Fruit fly (Drosophila melanogaster) whole organism, embryonic: Measurements from ENCODE around the gene CG6966.

Source experiments
- Aef1 ChIP-seq: fragments of 200-800 bp; sonication (Bioruptor generic); IDR thresholded peaks from 3 replicates; pipeline ENCODE4 v1.3.6; 2022; ENCODE audit warnings: missing biosample characterization, missing genetic modification characterization
- Awh ChIP-seq: fragments of 200-800 bp; sonication (Bioruptor generic); IDR thresholded peaks from 2 replicates; pipeline ENCODE4, ENCODE4 v1.3.6; 2022; ENCODE audit warnings: missing biosample characterization, missing genetic modification characterization
- CG10209 ChIP-seq: fragments of 200-800 bp; sonication (Bioruptor generic); optimal IDR thresholded peaks from 3 replicates; lab custom pipeline; 2017; ENCODE audit warnings: missing biosample characterization, mild to moderate bottlenecking, missing genetic modification characterization, missing genetic modification reagents
- CG11504 ChIP-seq: fragments of 200-800 bp; sonication (Bioruptor generic); optimal IDR thresholded peaks from 3 replicates; lab custom pipeline; 2019; ENCODE audit warnings: missing biosample characterization, mild to moderate bottlenecking, missing genetic modification characterization, moderate library complexity
- CG11696 ChIP-seq: fragments of 200-800 bp; sonication (Bioruptor generic); IDR thresholded peaks from 2 replicates; pipeline ENCODE4 v1.3.6; 2022; ENCODE audit warnings: missing biosample characterization, missing genetic modification characterization
- CG12236 ChIP-seq: fragments of 200-800 bp; sonication (Bioruptor generic); optimal IDR thresholded peaks from 2 replicates; lab custom pipeline; 2016; ENCODE audit warnings: missing biosample characterization, missing genetic modification characterization
- CG13894 ChIP-seq: fragments of 200-800 bp; sonication (Bioruptor generic); optimal IDR thresholded peaks from 3 replicates; lab custom pipeline; 2018; ENCODE audit warnings: missing biosample characterization, mild to moderate bottlenecking, missing genetic modification characterization, moderate library complexity
- CG15601 ChIP-seq: fragments of 200-800 bp; sonication (Bioruptor generic); optimal IDR thresholded peaks from 3 replicates; lab custom pipeline; 2019; ENCODE audit warnings: missing biosample characterization, mild to moderate bottlenecking, missing genetic modification characterization, moderate library complexity
- CG16813 ChIP-seq: fragments of 200-800 bp; sonication (Bioruptor generic); IDR thresholded peaks from 3 replicates; pipeline ENCODE4 v1.3.6; 2022; ENCODE audit warnings: missing biosample characterization, missing genetic modification characterization; ENCODE audit not compliant: partially characterized antibody
- CG17328 ChIP-seq: fragments of 200-800 bp; sonication (Bioruptor generic); IDR thresholded peaks from 2 replicates; pipeline ENCODE4 v1.3.6; 2022; ENCODE audit warnings: missing biosample characterization, missing genetic modification characterization
- CG18599 ChIP-seq: fragments of 200-800 bp; sonication (Bioruptor generic); optimal IDR thresholded peaks from 3 replicates; lab custom pipeline; 2017; ENCODE audit warnings: missing biosample characterization, missing genetic modification characterization, mild to moderate bottlenecking, moderate library complexity, missing genetic modification reagents
- CG18619 ChIP-seq: fragments of 200-800 bp; sonication (Bioruptor generic); optimal IDR thresholded peaks from 3 replicates; lab custom pipeline; 2017; ENCODE audit warnings: missing biosample characterization, mild to moderate bottlenecking, missing genetic modification characterization
- CG3281 ChIP-seq: fragments of 200-800 bp; sonication (Bioruptor generic); optimal IDR thresholded peaks from 3 replicates; lab custom pipeline; 2017; ENCODE audit warnings: missing biosample characterization, mild to moderate bottlenecking, missing genetic modification characterization
- CG34422 ChIP-seq: fragments of 200-800 bp; sonication (Bioruptor generic); IDR thresholded peaks from 3 replicates; pipeline ENCODE4 v1.3.6; 2022; ENCODE audit warnings: missing biosample characterization, missing genetic modification characterization
- CG4617 ChIP-seq: fragments of 200-800 bp; sonication (Bioruptor generic); optimal IDR thresholded peaks from 3 replicates; lab custom pipeline; 2016; ENCODE audit warnings: missing biosample characterization, missing genetic modification characterization, borderline replicate concordance
- CG7357 ChIP-seq: fragments of 200-800 bp; sonication (Bioruptor generic); IDR thresholded peaks from 3 replicates; pipeline ENCODE4 v1.3.6; 2022; ENCODE audit warnings: missing biosample characterization, missing genetic modification characterization
- CG8388 ChIP-seq: fragments of 200-800 bp; sonication (Bioruptor generic); optimal IDR thresholded peaks from 2 replicates; lab custom pipeline; 2019; ENCODE audit warnings: missing biosample characterization, mild to moderate bottlenecking, missing genetic modification characterization, moderate library complexity
- CG9727 ChIP-seq: fragments of 200-800 bp; sonication (Bioruptor generic); optimal IDR thresholded peaks from 3 replicates; lab custom pipeline; 2017; ENCODE audit warnings: missing biosample characterization, mild to moderate bottlenecking, missing genetic modification characterization
- D19B ChIP-seq: fragments of 200-800 bp; sonication (Bioruptor generic); optimal IDR thresholded peaks from 2 replicates; lab custom pipeline; 2017; ENCODE audit warnings: missing biosample characterization, mild to moderate bottlenecking, missing genetic modification characterization
- E2f2 ChIP-seq: fragments of 200-800 bp; sonication (Bioruptor generic); IDR thresholded peaks from 2 replicates; pipeline ENCODE4 v1.3.6; 2022; ENCODE audit warnings: missing biosample characterization, missing genetic modification characterization
- Max ChIP-seq: fragments of 200-800 bp; sonication (Bioruptor generic); optimal IDR thresholded peaks from 2 replicates; lab custom pipeline; 2016; ENCODE audit warnings: missing biosample characterization, mild to moderate bottlenecking, missing genetic modification characterization
- Myb ChIP-seq: fragments of 200-800 bp; sonication (Bioruptor generic); optimal IDR thresholded peaks from 2 replicates; lab custom pipeline; 2016; ENCODE audit warnings: missing biosample characterization, missing genetic modification characterization
- NK7.1 ChIP-seq: fragments of 200-800 bp; sonication (Bioruptor generic); optimal IDR thresholded peaks from 3 replicates; lab custom pipeline; 2016; ENCODE audit warnings: missing biosample characterization, missing genetic modification characterization
- Opbp ChIP-seq: fragments of 200-800 bp; sonication (Bioruptor generic); IDR thresholded peaks from 3 replicates; pipeline ENCODE4 v1.3.6; 2022; ENCODE audit warnings: missing biosample characterization, missing genetic modification characterization; ENCODE audit not compliant: partially characterized antibody
- Sry-δ ChIP-seq: fragments of 200-800 bp; sonication (Bioruptor generic); optimal IDR thresholded peaks from 2 replicates; lab custom pipeline; 2016; ENCODE audit warnings: missing biosample characterization, missing genetic modification characterization
- Tbp ChIP-seq: fragments of >200 bp; optimal IDR thresholded peaks from 2 replicates; lab custom pipeline; 2018; ENCODE audit warnings: missing biosample characterization, missing genetic modification characterization
- Xbp1 ChIP-seq: fragments of 200-800 bp; sonication (Bioruptor generic); optimal IDR thresholded peaks from 3 replicates; lab custom pipeline; 2016; ENCODE audit warnings: missing biosample characterization, mild to moderate bottlenecking, missing genetic modification characterization
- bowl ChIP-seq: fragments of 200-800 bp; sonication (Bioruptor generic); IDR thresholded peaks from 2 replicates; pipeline ENCODE4 v1.3.6; 2022; ENCODE audit warnings: missing biosample characterization, missing genetic modification characterization
- bsh ChIP-seq, 2 experiments: fragments of 200-800 bp; sonication (Bioruptor generic); optimal IDR thresholded peaks; 2 replicates each; lab custom pipeline; 2017 to 2018; ENCODE audit warnings: mild to moderate bottlenecking in 2 of 2, missing biosample characterization in 2 of 2, missing genetic modification characterization in 2 of 2, moderate library complexity in 1 of 2
- chn ChIP-seq: fragments of 200-800 bp; sonication (Bioruptor generic); optimal IDR thresholded peaks from 2 replicates; lab custom pipeline; 2016; ENCODE audit warnings: missing biosample characterization, missing genetic modification characterization
- dimm ChIP-seq: fragments of 200-800 bp; sonication (Bioruptor generic); IDR thresholded peaks from 2 replicates; pipeline ENCODE4 v1.3.6; 2022; ENCODE audit warnings: missing biosample characterization, missing genetic modification characterization
- ftz-f1 ChIP-seq: fragments of 200-800 bp; sonication (Bioruptor generic); optimal IDR thresholded peaks from 2 replicates; lab custom pipeline; 2016; ENCODE audit warnings: missing biosample characterization, missing genetic modification characterization
- gcm ChIP-seq: fragments of 200-800 bp; sonication (Bioruptor generic); optimal IDR thresholded peaks from 2 replicates; lab custom pipeline; 2019; ENCODE audit warnings: missing biosample characterization, mild to moderate bottlenecking, missing genetic modification characterization, moderate library complexity
- gt ChIP-seq: fragments of 200-800 bp; sonication (Bioruptor generic); IDR thresholded peaks from 2 replicates; pipeline ENCODE4 v1.3.6; 2022; ENCODE audit warnings: missing biosample characterization, missing genetic modification characterization
- ham ChIP-seq: fragments of 200-800 bp; sonication (Bioruptor generic); IDR thresholded peaks from 2 replicates; pipeline ENCODE4 v1.3.6; 2022; ENCODE audit warnings: missing biosample characterization, missing genetic modification characterization
- hb ChIP-seq: fragments of 200-800 bp; sonication (Bioruptor generic); IDR thresholded peaks from 3 replicates; pipeline ENCODE4 v1.3.6; 2022; ENCODE audit warnings: missing biosample characterization, missing genetic modification characterization; ENCODE audit not compliant: partially characterized antibody
- hbn ChIP-seq: fragments of 200-800 bp; sonication (Bioruptor generic); IDR thresholded peaks from 2 replicates; pipeline ENCODE4 v1.3.6; 2022; ENCODE audit warnings: missing biosample characterization, missing genetic modification characterization; ENCODE audit not compliant: partially characterized antibody
- maf-S ChIP-seq: fragments of 200-800 bp; sonication (Bioruptor generic); optimal IDR thresholded peaks from 2 replicates; lab custom pipeline; 2016; ENCODE audit warnings: missing biosample characterization, missing genetic modification characterization
- pan ChIP-seq, 4 experiments: fragments of >200 bp in 3 of 4; fragments of 200-800 bp in 1 of 4; sonication (Bioruptor generic) in 1 of 4; optimal IDR thresholded peaks in 3 of 4; IDR thresholded peaks in 1 of 4; 2 replicates each; pipeline versions ENCODE4 v1.3.6 to Lab custom; 2017 to 2022; ENCODE audit warnings: missing biosample characterization in 2 of 4, missing genetic modification characterization in 2 of 4, mixed read lengths in 1 of 4
- peb ChIP-seq: fragments of 200-800 bp; sonication (Bioruptor generic); IDR thresholded peaks from 2 replicates; pipeline ENCODE4 v1.3.6; 2022; ENCODE audit warnings: missing biosample characterization, missing genetic modification characterization
- pfk ChIP-seq: fragments of 200-800 bp; sonication (Bioruptor generic); optimal IDR thresholded peaks from 2 replicates; lab custom pipeline; 2018; ENCODE audit warnings: missing biosample characterization, mild to moderate bottlenecking, missing genetic modification characterization, moderate library complexity
- sens ChIP-seq: fragments of 200-800 bp; sonication (Bioruptor generic); peaks from one replicate; lab custom pipeline; 2016; ENCODE audit warnings: missing biosample characterization, missing genetic modification characterization
- so ChIP-seq: fragments of 200-800 bp; sonication (Bioruptor generic); IDR thresholded peaks from 3 replicates; pipeline ENCODE4 v1.3.6; 2022; ENCODE audit warnings: missing biosample characterization, missing genetic modification characterization
- tin ChIP-seq: fragments of 200-800 bp; sonication (Bioruptor generic); optimal IDR thresholded peaks from 3 replicates; lab custom pipeline; 2016; ENCODE audit warnings: missing biosample characterization, missing genetic modification characterization
- ttk ChIP-seq: fragments of 200-800 bp; sonication (Bioruptor generic); IDR thresholded peaks from 2 replicates; pipeline ENCODE4 v2.1.2; 2022; ENCODE audit warnings: missing biosample characterization, missing genetic modification characterization
- unc-4 ChIP-seq: fragments of 200-800 bp; sonication (Bioruptor generic); IDR thresholded peaks from 2 replicates; pipeline ENCODE4 v1.3.6; 2022; ENCODE audit warnings: missing biosample characterization, missing genetic modification characterization; ENCODE audit not compliant: partially characterized antibody
- vnd ChIP-seq: fragments of 200-800 bp; sonication (Bioruptor generic); IDR thresholded peaks from 3 replicates; pipeline ENCODE4 v1.3.6; 2022; ENCODE audit warnings: missing biosample characterization, missing genetic modification characterization; ENCODE audit not compliant: partially characterized antibody

Gene CG6966

DNA sequence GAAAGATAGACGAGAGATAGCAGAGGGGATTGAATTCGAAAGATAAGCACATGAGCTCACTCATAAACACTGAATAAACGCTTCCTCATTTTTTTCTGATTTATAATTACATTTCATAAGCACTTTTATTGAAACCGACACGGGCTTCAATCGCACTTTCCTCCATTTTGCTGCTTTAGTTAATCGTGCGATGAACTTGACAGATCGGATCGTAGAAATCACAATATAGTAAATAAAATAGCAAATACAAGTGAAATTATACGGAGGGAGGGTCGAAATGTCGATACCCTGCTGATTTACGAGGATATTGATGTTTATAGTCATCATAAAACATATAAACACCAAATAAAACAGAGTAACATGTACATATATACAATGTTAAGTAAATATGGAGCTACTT, 7.2 kb downstream of the CG6966 start:
- TF ChIP-seq pfk (GFP tag; lab: Kevin White, UChicago): no peak
- no peak for TF ChIP-seq CG7357 (GFP tag; lab: Robert Waterston, UW)
- TF ChIP-seq CG15601 (tag; lab: Kevin White, UChicago): peak; percentile 6
- peak; percentile 17 for TF ChIP-seq D19B (GFP tag; lab: Kevin White, UChicago)
- TF ChIP-seq, all 482 proteins: peak for 2

DNA sequence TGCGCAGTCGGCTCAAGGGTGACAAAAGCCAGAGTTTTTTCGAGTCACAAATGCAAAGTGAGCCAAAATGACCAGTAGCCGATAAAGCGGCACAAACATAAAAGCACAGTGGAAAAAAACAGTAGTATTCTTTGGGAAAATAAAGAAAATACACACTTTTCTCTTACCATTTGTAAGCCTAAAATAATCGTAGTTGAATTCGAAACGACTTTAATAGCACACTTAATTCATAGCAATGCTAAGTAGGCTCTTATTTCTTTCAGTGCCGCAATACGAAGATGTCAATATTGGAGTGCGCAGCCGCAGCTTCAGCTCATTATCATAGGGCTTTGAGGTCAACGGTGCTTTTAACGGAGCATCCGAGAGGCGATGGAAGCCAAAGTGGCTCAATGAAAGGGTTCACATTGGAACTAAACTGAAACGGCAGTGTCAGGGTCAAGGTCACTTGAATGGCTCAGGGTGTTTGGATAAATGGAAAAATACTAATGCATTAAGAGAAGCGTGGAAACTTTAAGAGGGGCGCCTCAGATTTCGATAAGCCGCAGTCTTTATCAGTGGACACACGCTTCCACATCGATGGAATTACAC, 7.7 kb downstream of the CG6966 start:
- TF ChIP-seq unc-4 (no peak), bowl (peak; percentile 88), tin (GFP tag; lab: Kevin White, UChicago) (peak; percentile 82), CG10209 (GFP tag; lab: Kevin White, UChicago) (peak; percentile 79), hb (GFP tag; lab: Robert Waterston, UW) (no peak), Tbp (no peak), Sry-δ (GFP tag; lab: Kevin White, UChicago) (peak; percentile 45), bsh (GFP tag; optimal IDR thresholded peaks at IDR 0.05; lab: Kevin White, UChicago) (peak in 1 of 2 experiments; percentile 81), CG13894 (tag; lab: Kevin White, UChicago) (no peak), ftz-f1 (no peak), CG17328 (GFP tag; lab: Robert Waterston, UW) (peak; percentile 87), ttk (GFP tag; lab: Robert Waterston, UW) (peak; percentile 91), CG18599 (GFP tag; lab: Kevin White, UChicago) (peak; percentile 78), vnd (GFP tag; lab: Robert Waterston, UW) (no peak), CG34422 (GFP tag; lab: Robert Waterston, UW) (peak; percentile 95), sens (GFP tag; lab: Kevin White, UChicago) (peak; percentile 97), so (GFP tag; lab: Robert Waterston, UW) (peak; percentile 93), Aef1 (GFP tag; lab: Robert Waterston, UW) (peak; percentile 93), chn (GFP tag; lab: Kevin White, UChicago) (peak; percentile 79), Myb (peak; percentile 71), CG3281 (GFP tag; lab: Kevin White, UChicago) (peak; percentile 76), peb (GFP tag; lab: Robert Waterston, UW) (peak; percentile 73; the same call in 1 of the 2 replicates), CG8388 (GFP tag; lab: Kevin White, UChicago) (peak; percentile 75), E2f2 (GFP tag; lab: Robert Waterston, UW) (peak; percentile 72), CG11504 (peak; percentile 90), Opbp (GFP tag; lab: Robert Waterston, UW) (no peak), CG12236 (peak; percentile 50), hbn (GFP tag; lab: Robert Waterston, UW) (no peak), pan (optimal IDR thresholded peaks at IDR 0.05; lab: Kevin White, UChicago) (no peak), pan (GFP tag; optimal IDR thresholded peaks at IDR 0.05 in 1 of 2, IDR thresholded peaks at IDR 0.05 in 1 of 2) (peak in 1 of 2 experiments; percentile 94), CG11696 (GFP tag; lab: Robert Waterston, UW) (peak; percentile 81), dimm (GFP tag; lab: Robert Waterston, UW) (peak; percentile 72), maf-S (GFP tag; lab: Kevin White, UChicago) (peak; percentile 78), CG9727 (GFP tag; lab: Kevin White, UChicago) (peak; percentile 68), CG4617 (GFP tag; lab: Kevin White, UChicago) (peak; percentile 36), CG18619 (GFP tag; lab: Kevin White, UChicago) (peak; percentile 53), Awh (GFP tag; lab: Robert Waterston, UW) (peak; percentile 92), gt (GFP tag; lab: Robert Waterston, UW) (peak; percentile 64), Xbp1 (GFP tag; lab: Kevin White, UChicago) (peak; percentile 88), gcm (GFP tag; lab: Kevin White, UChicago) (no peak), Max (peak; percentile 58), ham (GFP tag; lab: Robert Waterston, UW) (0 out of 2 replicates have a peak, but pooled peaks have one; percentile 39), NK7.1 (GFP tag; lab: Kevin White, UChicago) (peak; percentile 85), CG16813 (GFP tag; lab: Robert Waterston, UW) (no peak)
